Worm (Caenorhabditis elegans) whole organism, midembryonic: Measurements from ENCODE around the gene col-139.

Source experiments
- T22C8.4 ChIP-seq: fragments of 200-800 bp; sonication (Bioruptor generic); IDR thresholded peaks from 2 replicates; pipeline ENCODE4 v1.3.6; 2022; ENCODE audit warnings: missing genetic modification characterization, missing compliant biosample characterization
- cog-1 ChIP-seq: sonication (generic microtip); optimal IDR thresholded peaks from 2 replicates; lab custom pipeline; 2016; ENCODE audit warnings: missing genetic modification characterization, missing compliant biosample characterization
- flt-1 ChIP-seq: fragments of 200-800 bp; sonication (Bioruptor generic); IDR thresholded peaks from 2 replicates; pipeline ENCODE4 v1.3.6; 2022; ENCODE audit warnings: missing genetic modification characterization, missing compliant biosample characterization
- klf-2 ChIP-seq: fragments of 200-800 bp; sonication (Bioruptor generic); conservative IDR thresholded peaks from 2 replicates; pipeline ENCODE4 v1.3.6; 2022; ENCODE audit warnings: missing genetic modification reagents, missing genetic modification characterization, missing compliant biosample characterization
- med-1 ChIP-seq: sonication (generic microtip); optimal IDR thresholded peaks from 2 replicates; lab custom pipeline; 2017; ENCODE audit warnings: missing genetic modification characterization, mild to moderate bottlenecking, missing compliant biosample characterization, antibody characterized with exemption, missing genetic modification reagents; ENCODE audit not compliant: insufficient read depth
- ref-1 ChIP-seq: fragments of 200-800 bp; sonication (Bioruptor generic); conservative IDR thresholded peaks from 2 replicates; pipeline ENCODE4 v1.3.6; 2022; ENCODE audit warnings: missing genetic modification reagents, missing genetic modification characterization, missing compliant biosample characterization
- tab-1 ChIP-seq: fragments of 200-800 bp; sonication (Bioruptor generic); IDR thresholded peaks from 2 replicates; pipeline ENCODE4 v1.3.6; 2022; ENCODE audit warnings: missing genetic modification characterization, missing compliant biosample characterization
- ztf-23 ChIP-seq: fragments of 200-800 bp; sonication (Bioruptor generic); IDR thresholded peaks from 2 replicates; pipeline ENCODE4 v1.3.6; 2022; ENCODE audit warnings: missing genetic modification reagents, missing genetic modification characterization, missing compliant biosample characterization
- ztf-29 ChIP-seq: fragments of 200-800 bp; sonication (Bioruptor generic); IDR thresholded peaks from 2 replicates; pipeline ENCODE4 v1.3.6; 2022; ENCODE audit warnings: missing genetic modification reagents, missing genetic modification characterization, missing compliant biosample characterization

The col-139 gene

ce11 chrV:4653871-4654605, at the start of gene col-139, which contains the start of gene F41F3.1:
Gene col-139 (minus strand): TSS chrV:4653971.
Gene F41F3.1 (plus strand): TSS chrV:4654555.
- TF ChIP-seq cog-1 (tag; lab: Kevin White, UChicago) (no peak), klf-2 (GFP tag; lab: Robert Waterston, UW) (no peak)

- TF ChIP-seq ref-1 (GFP tag; lab: Robert Waterston, UW), result no peak
- no peak for TF ChIP-seq cog-1 (tag; lab: Kevin White, UChicago)
- no peak for TF ChIP-seq flt-1 (GFP tag; lab: Robert Waterston, UW)
- no peak for TF ChIP-seq med-1 (GFP tag; lab: Kevin White, UChicago)
- no peak for TF ChIP-seq ztf-29 (GFP tag; lab: Robert Waterston, UW)
- TF ChIP-seq klf-2 (GFP tag; lab: Robert Waterston, UW), result no peak
- no peak for TF ChIP-seq tab-1 (GFP tag; lab: Robert Waterston, UW)
- no peak for TF ChIP-seq ztf-23 (GFP tag; lab: Robert Waterston, UW)
- no peak for TF ChIP-seq T22C8.4 (GFP tag; lab: Robert Waterston, UW)
Observed at ce11 chrV:4700189-4700588, 46.4 kb upstream of the col-139 start, which contains the start of gene ZC266.1. Gene ZC266.1 (minus strand): TSS chrV:4700289.

- TF ChIP-seq klf-2 (GFP tag; lab: Robert Waterston, UW), result no peak
- TF ChIP-seq ztf-23 (GFP tag; lab: Robert Waterston, UW), result no peak
- TF ChIP-seq T22C8.4 (GFP tag; lab: Robert Waterston, UW), result no peak
- no peak for TF ChIP-seq med-1 (GFP tag; lab: Kevin White, UChicago)
- no peak for TF ChIP-seq ref-1 (GFP tag; lab: Robert Waterston, UW)
- TF ChIP-seq cog-1 (tag; lab: Kevin White, UChicago), result no peak
- TF ChIP-seq ztf-29 (GFP tag; lab: Robert Waterston, UW), result no peak
- TF ChIP-seq flt-1 (GFP tag; lab: Robert Waterston, UW), result no peak
- TF ChIP-seq tab-1 (GFP tag; lab: Robert Waterston, UW), result no peak
Observed at ce11 chrV:4698675-4699074, 44.9 kb upstream of the col-139 start.

- TF ChIP-seq klf-2 (GFP tag; lab: Robert Waterston, UW) (no peak), ztf-29 (GFP tag; lab: Robert Waterston, UW) (no peak), med-1 (GFP tag; lab: Kevin White, UChicago) (no peak), cog-1 (tag; lab: Kevin White, UChicago) (no peak), flt-1 (GFP tag; lab: Robert Waterston, UW) (no peak), ztf-23 (GFP tag; lab: Robert Waterston, UW) (no peak), T22C8.4 (GFP tag; lab: Robert Waterston, UW) (no peak), tab-1 (GFP tag; lab: Robert Waterston, UW) (no peak), ref-1 (GFP tag; lab: Robert Waterston, UW) (no peak)
Observed at ce11 chrV:4694466-4695092, 40.8 kb upstream of the col-139 start.

ce11 chrV:4693282-4693588, 39.5 kb upstream of the col-139 start:
- TF ChIP-seq klf-2 (GFP tag; lab: Robert Waterston, UW) (no peak), tab-1 (GFP tag; lab: Robert Waterston, UW) (no peak), T22C8.4 (GFP tag; lab: Robert Waterston, UW) (no peak), flt-1 (GFP tag; lab: Robert Waterston, UW) (no peak), ref-1 (GFP tag; lab: Robert Waterston, UW) (no peak), med-1 (GFP tag; lab: Kevin White, UChicago) (no peak)

- TF ChIP-seq T22C8.4 (GFP tag; lab: Robert Waterston, UW) (no peak), cog-1 (tag; lab: Kevin White, UChicago) (no peak), klf-2 (GFP tag; lab: Robert Waterston, UW) (no peak), ztf-23 (GFP tag; lab: Robert Waterston, UW) (no peak), med-1 (GFP tag; lab: Kevin White, UChicago) (no peak), tab-1 (GFP tag; lab: Robert Waterston, UW) (no peak), ref-1 (GFP tag; lab: Robert Waterston, UW) (no peak), ztf-29 (GFP tag; lab: Robert Waterston, UW) (no peak), flt-1 (GFP tag; lab: Robert Waterston, UW) (no peak)
Observed at ce11 chrV:4692382-4693281, 38.9 kb upstream of the col-139 start, which contains the start of gene cpg-8. Gene cpg-8 (minus strand): TSS chrV:4692432.

ce11 chrV:4691657-4692056, 37.9 kb upstream of the col-139 start:
- TF ChIP-seq ztf-23 (GFP tag; lab: Robert Waterston, UW) (no peak), klf-2 (GFP tag; lab: Robert Waterston, UW) (no peak), flt-1 (GFP tag; lab: Robert Waterston, UW) (no peak), ref-1 (GFP tag; lab: Robert Waterston, UW) (no peak), ztf-29 (GFP tag; lab: Robert Waterston, UW) (no peak), tab-1 (GFP tag; lab: Robert Waterston, UW) (no peak)

- no peak for TF ChIP-seq med-1 (GFP tag; lab: Kevin White, UChicago)
- no peak for TF ChIP-seq flt-1 (GFP tag; lab: Robert Waterston, UW)
- TF ChIP-seq ref-1 (GFP tag; lab: Robert Waterston, UW), result no peak
Observed at ce11 chrV:4689234-4689633, 35.5 kb upstream of the col-139 start, which contains the start of gene K03B4.1. Gene K03B4.1 (plus strand): TSS chrV:4689330.
